Fruit fly (Drosophila melanogaster): Measurements from ENCODE around the gene CG3769.

The CG3769 gene

dm6 chr2L:9430992-9431602 is 4.1 kb upstream of the CG3769 start, which contains the start of the genes FucTB and scat (continued):
- TF ChIP-seq cad (GFP tag; optimal IDR thresholded peaks at IDR 0.05), result no peak
- peak; percentile 85 for TF ChIP-seq ci (GFP tag; IDR thresholded peaks at IDR 0.05)
- peak; percentile 86 for TF ChIP-seq Nf-YC (tag; optimal IDR thresholded peaks at IDR 0.05)
- peak; percentile 93 for TF ChIP-seq NFAT (GFP tag; IDR thresholded peaks at IDR 0.05)
- TF ChIP-seq sug (tag; optimal IDR thresholded peaks at IDR 0.05), result peak; percentile 87
- no peak for TF ChIP-seq eve (GFP tag; optimal IDR thresholded peaks at IDR 0.05)
- TF ChIP-seq CG18476 (GFP tag; optimal IDR thresholded peaks at IDR 0.05), result peak; percentile 82
- peak; percentile 47; the same call in 1 of the 2 replicates for TF ChIP-seq Dip2 (GFP tag; IDR thresholded peaks at IDR 0.05)
- TF ChIP-seq CTCF (GFP tag; optimal IDR thresholded peaks at IDR 0.05), result peak; percentile 33
- peak; percentile 89 for TF ChIP-seq CG4328 (GFP tag; optimal IDR thresholded peaks at IDR 0.05)
- peak; percentile 93 for TF ChIP-seq CG10979 (tag; optimal IDR thresholded peaks at IDR 0.05)
- peak; percentile 62 for TF ChIP-seq schlank (tag; optimal IDR thresholded peaks at IDR 0.05)
- peak; percentile 91 for TF ChIP-seq gsb-n (tag; optimal IDR thresholded peaks at IDR 0.05)
- peak; percentile 66 for TF ChIP-seq scrt (GFP tag; optimal IDR thresholded peaks at IDR 0.05)
- peak; percentile 67 for TF ChIP-seq org-1 (GFP tag; optimal IDR thresholded peaks at IDR 0.05)
- TF ChIP-seq CG11247 (GFP tag; IDR thresholded peaks at IDR 0.05), result peak; percentile 91
- TF ChIP-seq ken (GFP tag; IDR thresholded peaks at IDR 0.05), result peak; percentile 92
- TF ChIP-seq MESR4 (GFP tag; optimal IDR thresholded peaks at IDR 0.05), result peak; percentile 89
- TF ChIP-seq CG10366 (GFP tag; IDR thresholded peaks at IDR 0.05), result peak; percentile 89
- peak; percentile 84 for TF ChIP-seq unpg (GFP tag; optimal IDR thresholded peaks at IDR 0.05)
- peak; percentile 94 for TF ChIP-seq tgo (GFP tag; IDR thresholded peaks at IDR 0.05)
- TF ChIP-seq CG10959 (GFP tag; IDR thresholded peaks at IDR 0.05), result peak; percentile 83
- no peak for TF ChIP-seq ERR (GFP tag; optimal IDR thresholded peaks at IDR 0.05)
- peak; percentile 35 for TF ChIP-seq CG11398 (GFP tag; optimal IDR thresholded peaks at IDR 0.05)
- no peak for TF ChIP-seq mirr (GFP tag; optimal IDR thresholded peaks at IDR 0.05)
- TF ChIP-seq CG12104 (GFP tag; optimal IDR thresholded peaks at IDR 0.05), result peak; percentile 91
- TF ChIP-seq ttk (GFP tag; IDR thresholded peaks at IDR 0.05), result peak; percentile 91
- TF ChIP-seq Spps (tag; optimal IDR thresholded peaks at IDR 0.05), result peak; percentile 67
- TF ChIP-seq grn (GFP tag; optimal IDR thresholded peaks at IDR 0.05), result no peak
- TF ChIP-seq Doc2 (GFP tag; IDR thresholded peaks at IDR 0.05), result peak; percentile 63
- no peak for TF ChIP-seq pita (GFP tag; optimal IDR thresholded peaks at IDR 0.05)
- peak; percentile 87 for TF ChIP-seq ranshi (GFP tag; IDR thresholded peaks at IDR 0.05)
- peak; percentile 98 for TF ChIP-seq CoRest (tag; optimal IDR thresholded peaks at IDR 0.05)
- no peak for TF ChIP-seq p53 (GFP tag; optimal IDR thresholded peaks at IDR 0.05)
- TF ChIP-seq croc (GFP tag; conservative IDR thresholded peaks at IDR 0.05), result peak; percentile 93
- peak; percentile 79 for TF ChIP-seq MBD-R2 (GFP tag; IDR thresholded peaks at IDR 0.05)
- no peak for TF ChIP-seq en (GFP tag; optimal IDR thresholded peaks at IDR 0.05)
- 0 out of 3 replicates have a peak, but pooled peaks have one; percentile 8 for TF ChIP-seq CG34224 (GFP tag; IDR thresholded peaks at IDR 0.05; ENCODE audit: partially characterized antibody)
- TF ChIP-seq unc-4 (GFP tag; IDR thresholded peaks at IDR 0.05; ENCODE audit: partially characterized antibody), result no peak; the same call in 1 of the 2 replicates
- TF ChIP-seq CG18619 (GFP tag; optimal IDR thresholded peaks at IDR 0.05), result peak; percentile 95
- peak; percentile 83; the same call in 2 of the 3 replicates for TF ChIP-seq jigr1 (GFP tag; IDR thresholded peaks at IDR 0.05)
- TF ChIP-seq otp (GFP tag; IDR thresholded peaks at IDR 0.05), result peak; percentile 71; the same call in 1 of the 3 replicates
- peak; percentile 86 for TF ChIP-seq psq (GFP tag; optimal IDR thresholded peaks at IDR 0.05)
- TF ChIP-seq Bdp1 (GFP tag; optimal IDR thresholded peaks at IDR 0.05), result peak; percentile 41
- TF ChIP-seq dysf (GFP tag; IDR thresholded peaks at IDR 0.05), result peak; percentile 95
- peak; percentile 86 for TF ChIP-seq Ada2b (GFP tag; IDR thresholded peaks at IDR 0.05)
- TF ChIP-seq CG34376 (GFP tag; optimal IDR thresholded peaks at IDR 0.05), result peak; percentile 39
- TF ChIP-seq CG4820 (GFP tag; optimal IDR thresholded peaks at IDR 0.05), result peak; percentile 90
- peak; percentile 83 for TF ChIP-seq CG9437 (GFP tag; optimal IDR thresholded peaks at IDR 0.05)
- TF ChIP-seq CG1792 (GFP tag; optimal IDR thresholded peaks at IDR 0.05), result peak; percentile 79
- TF ChIP-seq tap (tag; optimal IDR thresholded peaks at IDR 0.05), result peak; percentile 71
- TF ChIP-seq Hsf (GFP tag; optimal IDR thresholded peaks at IDR 0.05), result peak; percentile 80
